Worm (Caenorhabditis elegans) whole organism, young adult: ENCODE data around the gene kqt-1.

Experiments
- B0019.2 ChIP-seq: fragments of 200-800 bp; sonication (Bioruptor generic); conservative IDR thresholded peaks from 2 replicates; pipeline ENCODE4 v1.3.6; 2022; ENCODE audit warnings: missing genetic modification reagents, missing genetic modification characterization, missing compliant biosample characterization
- D2030.7 ChIP-seq: fragments of 200-800 bp; sonication (Bioruptor generic); IDR thresholded peaks from 2 replicates; pipeline ENCODE4 v1.3.6; 2022; ENCODE audit warnings: missing genetic modification reagents, missing genetic modification characterization, missing compliant biosample characterization
- F10E7.11 ChIP-seq: sonication (generic microtip); optimal IDR thresholded peaks from 2 replicates; lab custom pipeline; 2017; ENCODE audit warnings: mild to moderate bottlenecking, missing genetic modification characterization, moderate library complexity, missing compliant biosample characterization
- F37B4.10 ChIP-seq: fragments of 200-800 bp; sonication (Bioruptor generic); IDR thresholded peaks from 2 replicates; pipeline ENCODE4 v1.3.6; 2022; ENCODE audit warnings: missing genetic modification characterization, missing compliant biosample characterization
- F49E8.2 ChIP-seq: sonication (generic microtip); optimal IDR thresholded peaks from 3 replicates; lab custom pipeline; 2017; ENCODE audit warnings: missing genetic modification characterization, mild to moderate bottlenecking, missing compliant biosample characterization, antibody characterized with exemption, moderate library complexity; ENCODE audit not compliant: insufficient read depth
- T07F8.4 ChIP-seq: sonication (generic microtip); optimal IDR thresholded peaks from 2 replicates; lab custom pipeline; 2016; ENCODE audit warnings: mild to moderate bottlenecking, missing genetic modification characterization, moderate library complexity, missing compliant biosample characterization
- T26A5.8 ChIP-seq: sonication (generic microtip); optimal IDR thresholded peaks from 2 replicates; lab custom pipeline; 2016; ENCODE audit warnings: missing genetic modification characterization, missing compliant biosample characterization
- Y53G8AR.9 ChIP-seq: fragments of 200-800 bp; sonication (Bioruptor generic); conservative IDR thresholded peaks from 2 replicates; pipeline ENCODE4 v1.3.6; 2022; ENCODE audit warnings: missing genetic modification reagents, missing genetic modification characterization, missing compliant biosample characterization
- Y56A3A.18 ChIP-seq: fragments of 200-800 bp; sonication (Bioruptor generic); IDR thresholded peaks from 2 replicates; pipeline ENCODE4 v1.3.6; 2022; ENCODE audit warnings: missing genetic modification reagents, missing genetic modification characterization, missing compliant biosample characterization
- Y95B8A.8 ChIP-seq: fragments of 200-800 bp; sonication (Bioruptor generic); IDR thresholded peaks from 2 replicates; pipeline ENCODE4 v1.3.6; 2022; ENCODE audit warnings: missing genetic modification reagents, missing genetic modification characterization, missing compliant biosample characterization
- atf-7 ChIP-seq: sonication (generic microtip); optimal IDR thresholded peaks from 2 replicates; lab custom pipeline; 2017; ENCODE audit warnings: mild to moderate bottlenecking, missing genetic modification characterization, missing compliant biosample characterization
- bed-1 ChIP-seq: fragments of 200-800 bp; sonication (Bioruptor generic); IDR thresholded peaks from 2 replicates; pipeline ENCODE4 v1.3.6; 2022; ENCODE audit warnings: missing genetic modification reagents, missing genetic modification characterization, missing compliant biosample characterization
- bed-2 ChIP-seq: fragments of 200-800 bp; sonication (Bioruptor generic); IDR thresholded peaks from 2 replicates; pipeline ENCODE4 v1.3.6; 2022; ENCODE audit warnings: missing genetic modification reagents, missing genetic modification characterization, missing compliant biosample characterization
- ccch-3 ChIP-seq: fragments of 200-800 bp; sonication (Bioruptor generic); optimal IDR thresholded peaks from 2 replicates; lab custom pipeline; 2018; ENCODE audit warnings: mild to moderate bottlenecking, missing genetic modification characterization, missing compliant biosample characterization
- dox-1 ChIP-seq: fragments of 200-800 bp; sonication (Bioruptor generic); IDR thresholded peaks from 2 replicates; pipeline ENCODE4 v1.3.6; 2022; ENCODE audit warnings: missing genetic modification reagents, missing genetic modification characterization, missing compliant biosample characterization
- dpff-1 ChIP-seq: sonication (generic microtip); optimal IDR thresholded peaks from 2 replicates; lab custom pipeline; 2017; ENCODE audit warnings: mild to moderate bottlenecking, missing genetic modification characterization, missing compliant biosample characterization
- dpl-1 ChIP-seq: fragments of 150-350 bp; optimal IDR thresholded peaks from 2 replicates; lab custom pipeline; 2014; ENCODE audit warnings: missing biosample characterization, missing genetic modification reagents, missing genetic modification characterization
- efl-1 ChIP-seq: fragments of 150-350 bp; optimal IDR thresholded peaks from 2 replicates; lab custom pipeline; 2014; ENCODE audit warnings: missing biosample characterization, missing genetic modification reagents, missing genetic modification characterization
- egl-44 ChIP-seq: fragments of 200-800 bp; sonication (Bioruptor generic); IDR thresholded peaks from 2 replicates; pipeline ENCODE4 v1.3.6; 2022; ENCODE audit warnings: missing genetic modification reagents, missing genetic modification characterization, missing compliant biosample characterization
- egrh-3 ChIP-seq: fragments of 200-800 bp; sonication (Bioruptor generic); IDR thresholded peaks from 2 replicates; pipeline ENCODE4 v1.3.6; 2022; ENCODE audit warnings: missing genetic modification reagents, missing genetic modification characterization, missing compliant biosample characterization
- ets-4 ChIP-seq: fragments of 200-800 bp; sonication (Bioruptor generic); optimal IDR thresholded peaks from 2 replicates; lab custom pipeline; 2018; ENCODE audit warnings: mild to moderate bottlenecking, missing genetic modification characterization, missing compliant biosample characterization
- him-1 ChIP-seq: sonication (generic microtip); optimal IDR thresholded peaks from 2 replicates; lab custom pipeline; 2016; ENCODE audit warnings: missing genotype, missing genetic modification reagents, missing genetic modification characterization, missing compliant biosample characterization
- hlh-12 ChIP-seq: sonication (generic microtip); optimal IDR thresholded peaks from 2 replicates; lab custom pipeline; 2016; ENCODE audit warnings: missing genetic modification characterization, missing compliant biosample characterization
- hlh-26 ChIP-seq: fragments of 200-800 bp; sonication (Bioruptor generic); conservative IDR thresholded peaks from 2 replicates; pipeline ENCODE4 v1.3.6; 2022; ENCODE audit warnings: missing genetic modification reagents, missing genetic modification characterization, missing compliant biosample characterization
- hrde-1 ChIP-seq: sonication (generic microtip); optimal IDR thresholded peaks from 2 replicates; lab custom pipeline; 2016; ENCODE audit warnings: missing genetic modification characterization, mild to moderate bottlenecking, missing compliant biosample characterization, moderate library complexity, missing genotype, missing genetic modification reagents, borderline replicate concordance
- let-526 ChIP-seq: fragments of 200-800 bp; sonication (Bioruptor generic); IDR thresholded peaks from 2 replicates; pipeline ENCODE4 v1.3.6; 2022; ENCODE audit warnings: missing genetic modification reagents, missing genetic modification characterization, missing compliant biosample characterization
- lin-40 ChIP-seq: sonication (generic microtip); optimal IDR thresholded peaks from 2 replicates; lab custom pipeline; 2016; ENCODE audit warnings: missing genetic modification characterization, mild to moderate bottlenecking, missing compliant biosample characterization, missing genotype, missing genetic modification reagents
- mel-28 ChIP-seq: sonication (generic microtip); optimal IDR thresholded peaks from 2 replicates; lab custom pipeline; 2016; ENCODE audit warnings: borderline replicate concordance, mild to moderate bottlenecking, missing genetic modification characterization, missing compliant biosample characterization
- mes-4 ChIP-seq: sonication (generic microtip); optimal IDR thresholded peaks from 2 replicates; lab custom pipeline; 2016; ENCODE audit warnings: missing genotype, missing genetic modification characterization, missing compliant biosample characterization
- nhr-120 ChIP-seq: fragments of 200-800 bp; sonication (Bioruptor generic); IDR thresholded peaks from 2 replicates; pipeline ENCODE4 v1.3.6; 2022; ENCODE audit warnings: missing genetic modification characterization, missing compliant biosample characterization
- nhr-80 ChIP-seq: sonication (generic microtip); optimal IDR thresholded peaks from 2 replicates; lab custom pipeline; 2016; ENCODE audit warnings: missing genetic modification characterization, missing compliant biosample characterization
- nhr-90 ChIP-seq: sonication (generic microtip); optimal IDR thresholded peaks from 2 replicates; lab custom pipeline; 2016; ENCODE audit warnings: missing genotype, mild to moderate bottlenecking, missing genetic modification characterization, missing compliant biosample characterization
- snpc-3.4 ChIP-seq: sonication (generic microtip); optimal IDR thresholded peaks from 2 replicates; lab custom pipeline; 2017; ENCODE audit warnings: missing genetic modification characterization, mild to moderate bottlenecking, missing compliant biosample characterization, antibody characterized with exemption, moderate library complexity, missing genotype, missing genetic modification reagents
- somi-1 ChIP-seq: fragments of 200-800 bp; sonication (Bioruptor generic); optimal IDR thresholded peaks from 2 replicates; lab custom pipeline; 2018; ENCODE audit warnings: mild to moderate bottlenecking, missing genetic modification characterization, missing compliant biosample characterization
- tlf-1 ChIP-seq: fragments of 200-800 bp; sonication (Bioruptor generic); optimal IDR thresholded peaks from 2 replicates; lab custom pipeline; 2018; ENCODE audit warnings: mild to moderate bottlenecking, missing genetic modification characterization, missing compliant biosample characterization
- xnd-1 ChIP-seq: sonication (generic microtip); optimal IDR thresholded peaks from 2 replicates; lab custom pipeline; 2016; ENCODE audit warnings: missing genotype, missing genetic modification reagents, missing genetic modification characterization, missing compliant biosample characterization
- zim-3 ChIP-seq: sonication (generic microtip); optimal IDR thresholded peaks from 2 replicates; lab custom pipeline; 2017; ENCODE audit warnings: mild to moderate bottlenecking, missing genetic modification characterization, moderate library complexity, missing compliant biosample characterization
- ztf-26 ChIP-seq: sonication (generic microtip); optimal IDR thresholded peaks from 2 replicates; lab custom pipeline; 2017; ENCODE audit warnings: missing genetic modification characterization, missing compliant biosample characterization
- ztf-28 ChIP-seq: fragments of 200-800 bp; sonication (Bioruptor generic); IDR thresholded peaks from 2 replicates; pipeline ENCODE4 v1.3.6; 2022; ENCODE audit warnings: missing genetic modification reagents, missing genetic modification characterization, missing compliant biosample characterization

Gene kqt-1

DNA sequence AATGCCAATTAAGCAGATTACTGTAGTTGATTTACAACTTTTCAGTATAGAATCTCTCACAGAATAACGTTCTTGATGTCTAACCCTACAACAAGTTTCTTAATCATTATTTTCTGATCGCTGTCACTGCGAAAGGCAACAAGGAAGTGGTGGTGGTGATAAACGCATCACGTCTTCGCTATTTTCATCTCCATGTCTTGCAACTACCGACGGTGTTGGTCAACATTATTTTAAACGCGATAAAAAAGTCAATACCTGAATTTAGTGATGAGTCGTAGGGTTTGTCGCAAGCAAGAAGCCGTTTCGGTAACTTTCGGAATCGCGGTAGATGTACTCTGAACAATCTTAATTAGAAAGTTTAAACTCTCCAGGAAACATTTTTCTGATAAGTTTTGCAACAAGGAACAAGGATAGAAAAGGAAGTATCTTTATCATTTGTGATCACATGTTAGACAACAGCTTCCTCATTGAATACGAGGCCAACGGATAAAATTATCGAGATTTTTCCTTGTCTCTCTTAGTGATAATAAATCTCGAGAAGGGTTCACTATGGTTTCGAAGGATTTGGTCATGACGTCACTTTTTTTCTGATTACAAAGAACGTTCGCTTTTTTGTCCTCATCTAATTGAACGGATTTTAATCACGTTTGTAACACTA, 45.1 kb downstream of the kqt-1 start:
- no peak for TF ChIP-seq mes-4 (tag; lab: Kevin White, UChicago)
- TF ChIP-seq atf-7 (tag; lab: Kevin White, UChicago): peak; percentile 69
- TF ChIP-seq, all 124 proteins: peak for 1

- TF ChIP-seq nhr-80 (tag; lab: Kevin White, UChicago) (peak; percentile 32), nhr-90 (tag; lab: Kevin White, UChicago) (no peak)
These were observed 46.5 kb downstream of the kqt-1 start for ce11 chrX:6665129-6665858.

ce11 chrX:6667468-6667867, 48.7 kb downstream of the kqt-1 start:
- TF ChIP-seq nhr-80 (tag; lab: Kevin White, UChicago) (peak; percentile 44), bed-2 (GFP tag; lab: Robert Waterston, UW) (no peak)

ce11 chrX:6668911-6669310, 50.1 kb downstream of the kqt-1 start, which contains the start of gene nhr-137:
Gene nhr-137 (minus strand): TSS chrX:6669011.
- TF ChIP-seq bed-1 (no peak), somi-1 (GFP tag; lab: Kevin White, UChicago) (no peak), lin-40 (tag; lab: Kevin White, UChicago) (no peak), dpl-1 (GFP tag; lab: Kevin White, UChicago) (no peak), ztf-28 (GFP tag; lab: Robert Waterston, UW) (0 out of 2 replicates have a peak, but pooled peaks have one; percentile 42), dpff-1 (no peak), let-526 (GFP tag; lab: Robert Waterston, UW) (no peak), efl-1 (no peak), B0019.2 (no peak), dox-1 (GFP tag; lab: Robert Waterston, UW) (peak; percentile 34; the same call in 1 of the 2 replicates), egrh-3 (GFP tag; lab: Robert Waterston, UW) (no peak; the same call in 1 of the 2 replicates), hlh-26 (GFP tag; lab: Robert Waterston, UW) (no peak)

DNA sequence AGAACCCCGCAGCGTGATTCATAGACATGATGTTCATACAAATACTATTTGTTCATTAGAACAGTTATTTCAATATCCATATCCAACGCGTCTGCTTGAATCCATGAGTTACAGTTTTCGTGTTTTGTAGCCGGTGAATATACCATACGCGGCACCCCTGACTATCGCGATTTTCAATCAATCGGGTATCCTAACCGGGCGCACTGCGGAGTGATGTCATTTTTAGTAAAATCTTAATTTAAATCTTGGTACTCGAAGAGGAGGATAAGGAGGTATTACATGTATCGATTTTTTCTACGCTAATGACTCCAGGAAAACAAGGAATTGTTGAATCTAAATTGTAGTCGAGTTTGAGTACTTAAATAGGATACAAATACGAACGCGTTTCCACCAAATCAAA, 50.6 kb downstream of the kqt-1 start:
- TF ChIP-seq snpc-3.4 (no peak), Y53G8AR.9 (GFP tag; lab: Robert Waterston, UW) (no peak), mel-28 (tag; lab: Kevin White, UChicago) (no peak), egl-44 (GFP tag; lab: Robert Waterston, UW) (no peak), hlh-12 (tag; lab: Kevin White, UChicago) (no peak), nhr-120 (GFP tag; lab: Robert Waterston, UW) (no peak), xnd-1 (tag; lab: Kevin White, UChicago) (no peak), hrde-1 (tag; lab: Kevin White, UChicago) (no peak), T26A5.8 (no peak)

ce11 chrX:6671717-6672116, 52.9 kb downstream of the kqt-1 start:
- no peak for TF ChIP-seq lin-40 (tag; lab: Kevin White, UChicago)
- no peak for TF ChIP-seq F10E7.11 (tag; lab: Kevin White, UChicago)
- no peak for TF ChIP-seq Y56A3A.18
- no peak for TF ChIP-seq F37B4.10 (GFP tag; lab: Robert Waterston, UW)
- no peak for TF ChIP-seq dpff-1
- TF ChIP-seq zim-3 (tag; lab: Kevin White, UChicago): no peak
- no peak for TF ChIP-seq D2030.7 (GFP tag; lab: Robert Waterston, UW)
- no peak for TF ChIP-seq F49E8.2 (tag; lab: Kevin White, UChicago)
- no peak for TF ChIP-seq T07F8.4 (tag; lab: Kevin White, UChicago)
- TF ChIP-seq him-1 (tag; lab: Kevin White, UChicago): no peak
- TF ChIP-seq ztf-26 (tag; lab: Kevin White, UChicago): no peak
- TF ChIP-seq Y95B8A.8: no peak
- no peak for TF ChIP-seq tlf-1 (GFP tag; lab: Kevin White, UChicago)
- no peak for TF ChIP-seq ets-4 (GFP tag; lab: Kevin White, UChicago)
- no peak for TF ChIP-seq ccch-3 (GFP tag; lab: Kevin White, UChicago)
